Fruit fly (Drosophila melanogaster) whole organism: Measurements from ENCODE around the gene CG31810.
A peak's percentile ranks its signal among the peaks of the same experiment; 100 is the strongest.

Experiments
- CG8478 ChIP-seq: fragments of >200 bp; optimal IDR thresholded peaks from 2 replicates; lab custom pipeline; 2018; ENCODE audit warnings: inconsistent platforms
- Dll ChIP-seq: fragments of >200 bp; optimal IDR thresholded peaks from 2 replicates; lab custom pipeline; 2017
- EcR ChIP-seq, 2 experiments: fragments of >200 bp; optimal IDR thresholded peaks; 2 replicates each; lab custom pipeline; 2017; ENCODE audit warnings: missing biosample characterization in 2 of 2, missing genetic modification characterization in 2 of 2, missing genetic modification reagents in 2 of 2
- pan ChIP-seq: fragments of >200 bp; optimal IDR thresholded peaks from 2 replicates; lab custom pipeline; 2017
- psq ChIP-seq: fragments of >200 bp; optimal IDR thresholded peaks from 2 replicates; lab custom pipeline; 2017

DNA sequence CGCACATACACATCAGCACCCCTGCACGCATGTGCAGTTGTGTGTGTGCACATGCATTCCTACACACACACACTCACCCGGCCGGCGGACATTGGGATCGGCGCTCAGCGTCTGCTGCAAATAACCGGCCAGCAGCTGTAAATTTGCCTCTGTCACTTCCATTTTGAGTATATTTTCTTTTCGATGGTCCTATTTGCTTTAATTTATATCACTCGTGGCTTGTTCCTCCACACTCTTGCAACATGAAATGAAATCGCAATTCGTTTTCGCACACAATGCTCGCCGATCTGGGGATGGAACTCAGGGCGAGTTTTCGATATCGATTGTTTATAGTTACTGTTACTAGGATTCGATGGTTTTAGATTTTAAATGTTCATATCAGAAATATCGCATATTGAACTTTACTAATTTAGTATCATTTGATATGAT is 27.2 kb downstream of the CG31810 start, which contains the start of gene Cse1:
- TF ChIP-seq pan = no peak
- TF ChIP-seq CG8478 (lab: Kevin White, UChicago) = peak; percentile 3
- TF ChIP-seq psq (lab: Kevin White, UChicago) = no peak
- no peak for TF ChIP-seq EcR (GFP tag; optimal IDR thresholded peaks at IDR 0.05; lab: Kevin White, UChicago)
- no peak for TF ChIP-seq Dll (lab: Kevin White, UChicago)
